Worm (Caenorhabditis elegans) whole organism, young adult: ENCODE results near the gene EEED8.2.

Source experiments
- B0035.1 ChIP-seq: sonication (generic microtip); optimal IDR thresholded peaks from 2 replicates; lab custom pipeline; 2016; ENCODE audit warnings: missing genetic modification characterization, mild to moderate bottlenecking, missing compliant biosample characterization, missing genotype, missing genetic modification reagents
- F33H1.4 ChIP-seq: fragments of 200-800 bp; sonication (Bioruptor generic); IDR thresholded peaks from 2 replicates; pipeline ENCODE4 v1.3.6; 2022; ENCODE audit warnings: missing genetic modification reagents, missing genetic modification characterization, missing compliant biosample characterization
- F57A8.1 ChIP-seq: fragments of 200-800 bp; sonication (Bioruptor generic); optimal IDR thresholded peaks from 2 replicates; lab custom pipeline; 2018; ENCODE audit warnings: mild to moderate bottlenecking, missing genetic modification characterization, moderate library complexity, missing compliant biosample characterization
- Y53F4B.3 ChIP-seq: fragments of 200-800 bp; sonication (Bioruptor generic); IDR thresholded peaks from 2 replicates; pipeline ENCODE4 v1.3.6; 2022; ENCODE audit warnings: missing genetic modification reagents, missing genetic modification characterization, missing compliant biosample characterization
- Y67H2A.10 ChIP-seq: fragments of 200-800 bp; sonication (Bioruptor generic); conservative IDR thresholded peaks from 2 replicates; pipeline ENCODE4 v1.3.6; 2022; ENCODE audit warnings: missing genetic modification reagents, missing genetic modification characterization, missing compliant biosample characterization
- Y79H2A.3 ChIP-seq: fragments of 200-800 bp; sonication (Bioruptor generic); conservative IDR thresholded peaks from 2 replicates; pipeline ENCODE4 v1.3.6; 2022; ENCODE audit warnings: missing genetic modification reagents, missing genetic modification characterization, missing compliant biosample characterization
- ama-1 ChIP-seq, 3 experiments: fragments of 150-350 bp in 1 of 3; sonication (generic microtip) in 2 of 3; optimal IDR thresholded peaks; 2 replicates each; lab custom pipeline; 2014 to 2018; ENCODE audit warnings: missing biosample characterization in 2 of 3, missing genetic modification characterization in 2 of 3, missing genetic modification reagents in 2 of 3
- aptf-2 ChIP-seq: fragments of 200-800 bp; sonication (Bioruptor generic); conservative IDR thresholded peaks from 2 replicates; pipeline ENCODE4 v1.3.6; 2022; ENCODE audit warnings: missing genetic modification reagents, missing genetic modification characterization, missing compliant biosample characterization
- athp-1 ChIP-seq: sonication (generic microtip); optimal IDR thresholded peaks from 2 replicates; lab custom pipeline; 2017; ENCODE audit warnings: mild to moderate bottlenecking, missing genetic modification characterization, missing compliant biosample characterization
- attf-3 ChIP-seq: fragments of 200-800 bp; sonication (Bioruptor generic); conservative IDR thresholded peaks from 2 replicates; pipeline ENCODE4 v1.3.6; 2022; ENCODE audit warnings: missing genetic modification reagents, missing genetic modification characterization, missing compliant biosample characterization
- ceh-27 ChIP-seq: fragments of 200-800 bp; sonication (Bioruptor generic); optimal IDR thresholded peaks from 2 replicates; lab custom pipeline; 2018; ENCODE audit warnings: mild to moderate bottlenecking, missing genetic modification characterization, moderate library complexity, missing compliant biosample characterization
- ceh-40 ChIP-seq: fragments of 200-800 bp; sonication (Bioruptor generic); IDR thresholded peaks from 2 replicates; pipeline ENCODE4 v1.3.6; 2022; ENCODE audit warnings: missing genetic modification characterization, missing compliant biosample characterization
- chd-7 ChIP-seq: sonication (generic microtip); optimal IDR thresholded peaks from 2 replicates; lab custom pipeline; 2016; ENCODE audit warnings: mild to moderate bottlenecking, missing genetic modification characterization, moderate library complexity, missing compliant biosample characterization
- dpff-1 ChIP-seq: sonication (generic microtip); optimal IDR thresholded peaks from 2 replicates; lab custom pipeline; 2017; ENCODE audit warnings: mild to moderate bottlenecking, missing genetic modification characterization, missing compliant biosample characterization
- dpl-1 ChIP-seq: fragments of 150-350 bp; optimal IDR thresholded peaks from 2 replicates; lab custom pipeline; 2014; ENCODE audit warnings: missing biosample characterization, missing genetic modification reagents, missing genetic modification characterization
- ekl-4 ChIP-seq: fragments of 200-800 bp; sonication (Bioruptor generic); IDR thresholded peaks from 2 replicates; pipeline ENCODE4 v1.3.6; 2022; ENCODE audit warnings: missing genetic modification reagents, missing genetic modification characterization, missing compliant biosample characterization
- gei-17 ChIP-seq: fragments of 200-800 bp; sonication (Bioruptor generic); optimal IDR thresholded peaks from 2 replicates; lab custom pipeline; 2018; ENCODE audit warnings: mild to moderate bottlenecking, missing genetic modification characterization, missing compliant biosample characterization
- hlh-26 ChIP-seq: fragments of 200-800 bp; sonication (Bioruptor generic); conservative IDR thresholded peaks from 2 replicates; pipeline ENCODE4 v1.3.6; 2022; ENCODE audit warnings: missing genetic modification reagents, missing genetic modification characterization, missing compliant biosample characterization
- hmg-20 ChIP-seq: fragments of 200-800 bp; sonication (Bioruptor generic); IDR thresholded peaks from 2 replicates; pipeline ENCODE4 v1.3.6; 2022; ENCODE audit warnings: missing genetic modification reagents, missing genetic modification characterization, missing compliant biosample characterization
- hrde-1 ChIP-seq: sonication (generic microtip); optimal IDR thresholded peaks from 2 replicates; lab custom pipeline; 2016; ENCODE audit warnings: missing genetic modification characterization, mild to moderate bottlenecking, missing compliant biosample characterization, moderate library complexity, missing genotype, missing genetic modification reagents, borderline replicate concordance
- lin-40 ChIP-seq: sonication (generic microtip); optimal IDR thresholded peaks from 2 replicates; lab custom pipeline; 2016; ENCODE audit warnings: missing genetic modification characterization, mild to moderate bottlenecking, missing compliant biosample characterization, missing genotype, missing genetic modification reagents
- lir-1 ChIP-seq: fragments of 200-800 bp; sonication (Bioruptor generic); conservative IDR thresholded peaks from 2 replicates; pipeline ENCODE4 v1.3.6; 2022; ENCODE audit warnings: missing genetic modification reagents, missing genetic modification characterization, missing compliant biosample characterization
- lsy-27 ChIP-seq: sonication (generic microtip); optimal IDR thresholded peaks from 2 replicates; lab custom pipeline; 2017; ENCODE audit warnings: missing genetic modification characterization, mild to moderate bottlenecking, missing compliant biosample characterization, antibody characterized with exemption, missing genotype, borderline replicate concordance; ENCODE audit not compliant: insufficient read depth
- madf-10 ChIP-seq: sonication (generic microtip); optimal IDR thresholded peaks from 2 replicates; lab custom pipeline; 2016; ENCODE audit warnings: mild to moderate bottlenecking, missing genetic modification characterization, missing compliant biosample characterization
- madf-6 ChIP-seq: fragments of 200-800 bp; sonication (Bioruptor generic); IDR thresholded peaks from 2 replicates; pipeline ENCODE4 v1.3.6; 2022; ENCODE audit warnings: missing genetic modification reagents, missing genetic modification characterization, missing compliant biosample characterization
- mes-4 ChIP-seq: sonication (generic microtip); optimal IDR thresholded peaks from 2 replicates; lab custom pipeline; 2016; ENCODE audit warnings: missing genotype, missing genetic modification characterization, missing compliant biosample characterization
- mxl-1 ChIP-seq: sonication (generic microtip); optimal IDR thresholded peaks from 2 replicates; lab custom pipeline; 2016; ENCODE audit warnings: missing genetic modification characterization, missing compliant biosample characterization
- nfya-2 ChIP-seq: fragments of 200-800 bp; sonication (Bioruptor generic); IDR thresholded peaks from 2 replicates; pipeline ENCODE4 v1.3.6; 2022; ENCODE audit warnings: missing genetic modification reagents, missing genetic modification characterization, missing compliant biosample characterization
- nfyb-1 ChIP-seq: fragments of 200-800 bp; sonication (Bioruptor generic); IDR thresholded peaks from 2 replicates; pipeline ENCODE4 v1.3.6; 2022; ENCODE audit warnings: missing genetic modification reagents, missing genetic modification characterization, missing compliant biosample characterization
- rcor-1 ChIP-seq: fragments of 200-800 bp; sonication (Bioruptor generic); IDR thresholded peaks from 2 replicates; pipeline ENCODE4 v1.3.6; 2022; ENCODE audit warnings: missing genetic modification reagents, missing genetic modification characterization, missing compliant biosample characterization
- rec-8 ChIP-seq, 2 experiments: sonication (generic microtip); optimal IDR thresholded peaks; 2 replicates each; lab custom pipeline; 2016; ENCODE audit warnings: mild to moderate bottlenecking in 2 of 2, missing genetic modification characterization in 2 of 2, missing genetic modification reagents in 2 of 2, missing genotype in 2 of 2, missing biosample characterization in 1 of 2, missing compliant biosample characterization in 1 of 2, moderate library complexity in 1 of 2
- repo-1 ChIP-seq: sonication (generic microtip); optimal IDR thresholded peaks from 2 replicates; lab custom pipeline; 2017; ENCODE audit warnings: mild to moderate bottlenecking, missing genetic modification characterization, missing compliant biosample characterization
- sea-2 ChIP-seq: fragments of 200-800 bp; sonication (Bioruptor generic); IDR thresholded peaks from 2 replicates; pipeline ENCODE4 v1.3.6; 2022; ENCODE audit warnings: missing genetic modification characterization, missing compliant biosample characterization
- snpc-3.4 ChIP-seq: sonication (generic microtip); optimal IDR thresholded peaks from 2 replicates; lab custom pipeline; 2017; ENCODE audit warnings: missing genetic modification characterization, mild to moderate bottlenecking, missing compliant biosample characterization, antibody characterized with exemption, moderate library complexity, missing genotype, missing genetic modification reagents
- tbx-9 ChIP-seq: sonication (generic microtip); optimal IDR thresholded peaks from 2 replicates; lab custom pipeline; 2016; ENCODE audit warnings: borderline replicate concordance, missing genetic modification characterization, inconsistent platforms, missing compliant biosample characterization
- ztf-28 ChIP-seq: fragments of 200-800 bp; sonication (Bioruptor generic); IDR thresholded peaks from 2 replicates; pipeline ENCODE4 v1.3.6; 2022; ENCODE audit warnings: missing genetic modification reagents, missing genetic modification characterization, missing compliant biosample characterization

The EEED8.2 gene

ce11 chrII:5436833-5437232 is 20.3 kb downstream of the EEED8.2 start, which contains the start of gene dct-5:
Gene dct-5 (minus strand): TSS chrII:5436933.
- TF ChIP-seq madf-6 (GFP tag; lab: Robert Waterston, UW) (no peak), rec-8 (tag; optimal IDR thresholded peaks at IDR 0.05; lab: Kevin White, UChicago) (no peak), madf-10 (tag; lab: Kevin White, UChicago) (no peak), mes-4 (no peak), ama-1 (optimal IDR thresholded peaks at IDR 0.05; lab: Kevin White, UChicago) (no peak), ama-1 (GFP tag; optimal IDR thresholded peaks at IDR 0.05; lab: Kevin White, UChicago) (no peak), repo-1 (tag; lab: Kevin White, UChicago) (no peak)

- TF ChIP-seq hlh-26, result no peak
- TF ChIP-seq, all 124 proteins: peak for 0
These were observed 21.1 kb downstream of the EEED8.2 start, which contains the start of gene F07F6.1 for ce11 chrII:5437586-5437985. Gene F07F6.1 (plus strand): TSS chrII:5437886.

DNA sequence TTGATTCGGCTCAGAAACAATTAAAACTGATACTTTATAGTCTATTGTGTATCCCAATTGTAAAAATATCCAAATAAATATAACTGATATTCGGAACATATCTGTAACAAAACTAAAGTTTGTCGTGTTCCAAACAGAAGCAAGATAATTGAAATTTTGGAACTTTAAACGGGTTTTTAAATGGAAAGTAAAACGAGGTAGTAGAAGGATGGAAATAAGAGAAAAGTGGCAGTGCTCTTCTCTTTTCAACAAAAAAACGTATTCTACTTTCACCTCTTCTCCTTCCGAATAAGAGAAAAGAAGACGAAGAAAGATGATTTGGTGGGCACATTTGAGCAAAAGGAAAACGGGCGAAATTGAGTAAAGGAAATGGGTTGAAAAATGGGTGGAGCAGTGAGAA is 30.0 kb downstream of the EEED8.2 start, which contains the start of gene nmr-1:
Gene nmr-1 (minus strand): TSS at position 101 of the 400 bp plus-strand sequence.
- no peak for TF ChIP-seq ekl-4 (GFP tag; lab: Robert Waterston, UW)
- no peak for TF ChIP-seq B0035.1 (tag; lab: Kevin White, UChicago)
- TF ChIP-seq Y67H2A.10, result no peak
- TF ChIP-seq, all 124 proteins: peak for 0

DNA sequence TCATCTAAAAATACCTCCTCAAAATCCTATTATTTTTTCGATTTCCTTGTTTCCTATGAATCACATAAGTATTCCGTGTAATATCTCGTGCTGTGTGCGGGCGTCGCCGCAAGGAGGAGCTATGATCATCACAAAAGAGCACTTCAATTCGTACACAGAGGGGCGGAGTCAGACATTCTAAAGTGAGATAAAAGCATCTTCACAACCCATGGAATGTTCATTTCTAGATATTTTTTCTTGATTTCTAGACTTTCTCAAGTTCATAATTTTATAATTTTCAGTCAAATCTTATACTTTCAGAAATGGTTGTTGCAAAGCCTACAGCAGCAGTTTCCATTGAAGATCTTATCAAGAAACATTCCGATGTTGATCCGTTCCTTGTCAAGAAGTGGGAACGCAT is 30.9 kb downstream of the EEED8.2 start, which contains the start of gene cex-1:
Gene cex-1 (plus strand): TSS at position 301 of the 400 bp plus-strand sequence.
- no peak for TF ChIP-seq F57A8.1 (GFP tag; lab: Kevin White, UChicago)
- no peak for TF ChIP-seq lsy-27 (tag; lab: Kevin White, UChicago)
- no peak for TF ChIP-seq hmg-20 (GFP tag; lab: Robert Waterston, UW)
- no peak for TF ChIP-seq snpc-3.4 (tag; lab: Kevin White, UChicago)
- TF ChIP-seq ceh-27, result no peak
- no peak for TF ChIP-seq athp-1
- TF ChIP-seq lin-40 (tag; lab: Kevin White, UChicago), result no peak
- TF ChIP-seq lir-1 (GFP tag; lab: Robert Waterston, UW), result no peak
- TF ChIP-seq chd-7 (tag; lab: Kevin White, UChicago), result no peak
- TF ChIP-seq hrde-1 (tag; lab: Kevin White, UChicago), result no peak
- TF ChIP-seq F33H1.4 (GFP tag; lab: Robert Waterston, UW), result no peak
- TF ChIP-seq rcor-1 (GFP tag; lab: Robert Waterston, UW), result no peak
- TF ChIP-seq sea-2 (GFP tag; lab: Robert Waterston, UW), result no peak
- TF ChIP-seq Y53F4B.3 (GFP tag; lab: Robert Waterston, UW), result no peak
- TF ChIP-seq ztf-28 (GFP tag; lab: Robert Waterston, UW), result no peak
- TF ChIP-seq Y79H2A.3 (GFP tag; lab: Robert Waterston, UW), result no peak
- no peak for TF ChIP-seq gei-17 (GFP tag; lab: Kevin White, UChicago)
- TF ChIP-seq dpl-1 (GFP tag; lab: Kevin White, UChicago), result no peak
- no peak for TF ChIP-seq aptf-2
- no peak for TF ChIP-seq nfya-2 (GFP tag; lab: Robert Waterston, UW)

DNA sequence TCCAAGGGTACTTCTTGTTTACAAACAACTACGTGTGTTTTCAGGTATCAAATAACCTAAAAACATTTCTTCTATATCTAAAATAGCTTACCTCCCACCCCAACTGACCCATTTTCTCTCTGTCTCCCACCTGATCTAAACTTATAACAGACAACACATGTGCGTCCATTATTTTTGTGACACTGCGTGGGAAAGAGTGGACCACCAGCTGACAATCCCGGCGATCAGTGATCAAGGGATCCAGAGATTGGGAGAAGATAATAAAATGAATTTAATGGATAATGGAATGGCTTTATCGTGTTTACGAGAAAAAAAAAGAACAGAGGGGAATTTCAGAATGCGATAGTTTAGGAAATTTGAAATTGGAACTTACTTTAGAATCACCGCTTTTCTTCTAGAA is 32.7 kb downstream of the EEED8.2 start:
- TF ChIP-seq tbx-9 (tag; lab: Kevin White, UChicago) (no peak), attf-3 (GFP tag; lab: Robert Waterston, UW) (no peak), nfyb-1 (GFP tag; lab: Robert Waterston, UW) (no peak), ceh-40 (no peak), mxl-1 (tag; lab: Kevin White, UChicago) (no peak), dpff-1 (tag; lab: Kevin White, UChicago) (no peak), rcor-1 (GFP tag; lab: Robert Waterston, UW) (no peak)
